Worm (Caenorhabditis elegans) whole organism, late embryonic: Measurements from ENCODE around the gene F26G1.9.
A peak's percentile ranks its signal among the peaks of the same experiment; 100 is the strongest.

Experiments used
- C08G9.2 ChIP-seq: sonication (generic microtip); optimal IDR thresholded peaks from 2 replicates; lab custom pipeline; 2016; ENCODE audit warnings: mild to moderate bottlenecking, missing genetic modification characterization, moderate library complexity, missing compliant biosample characterization
- F13H6.1 ChIP-seq: sonication (generic microtip); optimal IDR thresholded peaks from 2 replicates; lab custom pipeline; 2016; ENCODE audit warnings: missing genetic modification characterization, missing compliant biosample characterization
- K09A11.1 ChIP-seq: sonication (generic microtip); optimal IDR thresholded peaks from 2 replicates; lab custom pipeline; 2017; ENCODE audit warnings: antibody characterized with exemption, mild to moderate bottlenecking, missing genetic modification characterization, missing compliant biosample characterization; ENCODE audit not compliant: insufficient read depth
- Y22D7AL.16 ChIP-seq: sonication (generic microtip); optimal IDR thresholded peaks from 2 replicates; lab custom pipeline; 2016; ENCODE audit warnings: missing genetic modification characterization, missing compliant biosample characterization
- ahr-1 ChIP-seq: sonication (generic microtip); optimal IDR thresholded peaks from 2 replicates; lab custom pipeline; 2016; ENCODE audit warnings: missing genetic modification characterization, missing compliant biosample characterization
- ama-1 ChIP-seq: fragments of 150-350 bp; optimal IDR thresholded peaks from 2 replicates; lab custom pipeline; 2014
- ceh-14 ChIP-seq: sonication (generic microtip); optimal IDR thresholded peaks from 2 replicates; lab custom pipeline; 2016; ENCODE audit warnings: missing genotype, missing genetic modification characterization, missing compliant biosample characterization
- ceh-18 ChIP-seq: sonication (generic microtip); optimal IDR thresholded peaks from 2 replicates; lab custom pipeline; 2016; ENCODE audit warnings: missing genetic modification characterization, missing compliant biosample characterization
- ceh-2 ChIP-seq: sonication (generic microtip); optimal IDR thresholded peaks from 2 replicates; lab custom pipeline; 2016; ENCODE audit warnings: missing genotype, missing genetic modification characterization, missing compliant biosample characterization
- ceh-31 ChIP-seq: sonication (generic microtip); optimal IDR thresholded peaks from 2 replicates; lab custom pipeline; 2016; ENCODE audit warnings: missing genetic modification characterization, missing compliant biosample characterization
- ceh-34 ChIP-seq: sonication (generic microtip); optimal IDR thresholded peaks from 2 replicates; lab custom pipeline; 2016; ENCODE audit warnings: mild to moderate bottlenecking, missing genetic modification characterization, missing compliant biosample characterization
- ceh-6 ChIP-seq: fragments of 200-800 bp; sonication (Bioruptor generic); optimal IDR thresholded peaks from 2 replicates; lab custom pipeline; 2018; ENCODE audit warnings: mild to moderate bottlenecking, missing genetic modification characterization, missing compliant biosample characterization
- che-1 ChIP-seq: sonication (generic microtip); optimal IDR thresholded peaks from 2 replicates; lab custom pipeline; 2016; ENCODE audit warnings: mild to moderate bottlenecking, missing genetic modification characterization, missing compliant biosample characterization
- dve-1 ChIP-seq: sonication (generic microtip); optimal IDR thresholded peaks from 2 replicates; lab custom pipeline; 2017; ENCODE audit warnings: antibody characterized with exemption, mild to moderate bottlenecking, missing genetic modification characterization, missing compliant biosample characterization
- elt-2 ChIP-seq: sonication (generic microtip); optimal IDR thresholded peaks from 2 replicates; lab custom pipeline; 2016; ENCODE audit warnings: missing genetic modification reagents, missing genetic modification characterization, missing compliant biosample characterization
- elt-4 ChIP-seq: sonication (generic microtip); optimal IDR thresholded peaks from 2 replicates; lab custom pipeline; 2016; ENCODE audit warnings: missing genetic modification characterization, missing compliant biosample characterization
- eyg-1 ChIP-seq: sonication (generic microtip); optimal IDR thresholded peaks from 2 replicates; lab custom pipeline; 2016; ENCODE audit warnings: missing genotype, missing genetic modification characterization, missing compliant biosample characterization
- fax-1 ChIP-seq: sonication (generic microtip); optimal IDR thresholded peaks from 2 replicates; lab custom pipeline; 2016; ENCODE audit warnings: missing genotype, missing genetic modification characterization, missing compliant biosample characterization
- fkh-6 ChIP-seq: sonication (generic microtip); optimal IDR thresholded peaks from 2 replicates; lab custom pipeline; 2016; ENCODE audit warnings: missing genetic modification characterization, missing compliant biosample characterization
- hlh-13 ChIP-seq: fragments of 200-800 bp; sonication (Bioruptor generic); optimal IDR thresholded peaks from 2 replicates; lab custom pipeline; 2018; ENCODE audit warnings: mild to moderate bottlenecking, missing genetic modification characterization, missing compliant biosample characterization
- hlh-15 ChIP-seq: sonication (generic microtip); optimal IDR thresholded peaks from 2 replicates; lab custom pipeline; 2016; ENCODE audit warnings: missing genetic modification characterization, missing compliant biosample characterization
- hlh-30 ChIP-seq: sonication (generic microtip); optimal IDR thresholded peaks from 2 replicates; lab custom pipeline; 2017; ENCODE audit warnings: antibody characterized with exemption, missing genetic modification characterization, missing compliant biosample characterization; ENCODE audit not compliant: insufficient read depth
- hlh-6 ChIP-seq: sonication (generic microtip); optimal IDR thresholded peaks from 2 replicates; lab custom pipeline; 2016; ENCODE audit warnings: missing genotype, missing genetic modification characterization, missing compliant biosample characterization
- hlh-8 ChIP-seq: sonication (generic microtip); optimal IDR thresholded peaks from 2 replicates; lab custom pipeline; 2016; ENCODE audit warnings: missing genotype, missing genetic modification characterization, missing compliant biosample characterization
- lim-6 ChIP-seq: sonication (generic microtip); optimal IDR thresholded peaks from 2 replicates; lab custom pipeline; 2016; ENCODE audit warnings: missing genetic modification characterization, missing compliant biosample characterization
- lin-11 ChIP-seq: fragments of 200-800 bp; sonication (Bioruptor generic); optimal IDR thresholded peaks from 2 replicates; lab custom pipeline; 2018; ENCODE audit warnings: mild to moderate bottlenecking, missing genetic modification characterization, missing compliant biosample characterization
- mec-3 ChIP-seq: sonication (generic microtip); optimal IDR thresholded peaks from 2 replicates; lab custom pipeline; 2016; ENCODE audit warnings: borderline replicate concordance, missing genetic modification characterization, missing compliant biosample characterization
- nhr-232 ChIP-seq: sonication (generic microtip); optimal IDR thresholded peaks from 2 replicates; lab custom pipeline; 2016; ENCODE audit warnings: missing genetic modification characterization, missing compliant biosample characterization
- npax-4 ChIP-seq: sonication (generic microtip); optimal IDR thresholded peaks from 2 replicates; lab custom pipeline; 2016; ENCODE audit warnings: missing genetic modification characterization, missing compliant biosample characterization
- odd-2 ChIP-seq: sonication (generic microtip); optimal IDR thresholded peaks from 2 replicates; lab custom pipeline; 2017; ENCODE audit warnings: antibody characterized with exemption, mild to moderate bottlenecking, missing genetic modification characterization, missing compliant biosample characterization
- pag-3 ChIP-seq: sonication (generic microtip); optimal IDR thresholded peaks from 2 replicates; lab custom pipeline; 2016; ENCODE audit warnings: missing compliant biosample characterization, missing genetic modification characterization, borderline replicate concordance
- pax-1 ChIP-seq: fragments of 150-350 bp; optimal IDR thresholded peaks from 2 replicates; lab custom pipeline; 2014; ENCODE audit warnings: missing biosample characterization, missing genetic modification characterization
- pha-2 ChIP-seq: sonication (generic microtip); optimal IDR thresholded peaks from 2 replicates; lab custom pipeline; 2017; ENCODE audit warnings: mild to moderate bottlenecking, missing genetic modification characterization, missing compliant biosample characterization
- pqm-1 ChIP-seq: sonication (generic microtip); optimal IDR thresholded peaks from 2 replicates; lab custom pipeline; 2016; ENCODE audit warnings: missing genetic modification characterization, missing compliant biosample characterization
- pros-1 ChIP-seq: fragments of 150-350 bp; optimal IDR thresholded peaks from 2 replicates; lab custom pipeline; 2014; ENCODE audit warnings: missing biosample characterization, missing genetic modification reagents, missing genetic modification characterization
- sdc-2 ChIP-seq: sonication (generic microtip); optimal IDR thresholded peaks from 2 replicates; lab custom pipeline; 2016; ENCODE audit warnings: missing genotype, missing genetic modification characterization, missing compliant biosample characterization
- sox-2 ChIP-seq: fragments of 200-800 bp; sonication (Bioruptor generic); IDR thresholded peaks from 2 replicates; pipeline ENCODE4 v1.3.6; 2022; ENCODE audit warnings: missing genetic modification reagents, missing genetic modification characterization, missing compliant biosample characterization
- tbx-2 ChIP-seq: sonication (generic microtip); optimal IDR thresholded peaks from 2 replicates; lab custom pipeline; 2016; ENCODE audit warnings: missing genetic modification characterization, missing compliant biosample characterization
- tbx-7 ChIP-seq: sonication (generic microtip); optimal IDR thresholded peaks from 2 replicates; lab custom pipeline; 2016; ENCODE audit warnings: missing genotype, missing genetic modification characterization, missing compliant biosample characterization
- ttx-3 ChIP-seq: sonication (generic microtip); optimal IDR thresholded peaks from 2 replicates; lab custom pipeline; 2016; ENCODE audit warnings: missing genetic modification reagents, missing genetic modification characterization, missing compliant biosample characterization
- unc-3 ChIP-seq, 2 experiments: fragments of 200-800 bp in 1 of 2; sonication (Bioruptor generic) in 1 of 2; sonication (generic microtip) in 1 of 2; conservative IDR thresholded peaks in 1 of 2; optimal IDR thresholded peaks in 1 of 2; 2 replicates each; pipeline versions ENCODE4 v1.3.6 to Lab custom; 2016 to 2022; ENCODE audit warnings: missing compliant biosample characterization in 2 of 2, missing genetic modification characterization in 2 of 2, missing genetic modification reagents in 1 of 2
- unc-42 ChIP-seq: sonication (generic microtip); optimal IDR thresholded peaks from 2 replicates; lab custom pipeline; 2016; ENCODE audit warnings: missing genotype, missing genetic modification characterization, missing compliant biosample characterization
- unc-55 ChIP-seq: sonication (generic microtip); optimal IDR thresholded peaks from 2 replicates; lab custom pipeline; 2017; ENCODE audit warnings: missing biosample characterization, missing genetic modification reagents, missing genetic modification characterization
- unc-86 ChIP-seq: sonication (generic microtip); optimal IDR thresholded peaks from 2 replicates; lab custom pipeline; 2016; ENCODE audit warnings: missing genetic modification characterization, missing compliant biosample characterization
- zip-5 ChIP-seq: sonication (generic microtip); optimal IDR thresholded peaks from 2 replicates; lab custom pipeline; 2016; ENCODE audit warnings: missing genetic modification characterization, missing compliant biosample characterization
- ztf-16 ChIP-seq: sonication (generic microtip); optimal IDR thresholded peaks from 2 replicates; lab custom pipeline; 2017; ENCODE audit warnings: missing genetic modification characterization, missing compliant biosample characterization

Gene F26G1.9

ce11 chrII:4745281-4745680 is 28.5 kb downstream of the F26G1.9 start:
- TF ChIP-seq nhr-232 (tag; lab: Kevin White, UChicago): no peak
- TF ChIP-seq, all 69 proteins: peak for 0

ce11 chrII:4741527-4742187 is 32.1 kb downstream of the F26G1.9 start, which contains the start of gene acs-11:
Gene acs-11 (plus strand): TSS chrII:4742137.
- TF ChIP-seq unc-3 (GFP tag; conservative IDR thresholded peaks at IDR 0.05; lab: Robert Waterston, UW) (no peak), unc-3 (tag; optimal IDR thresholded peaks at IDR 0.05; lab: Kevin White, UChicago) (no peak), nhr-232 (tag; lab: Kevin White, UChicago) (no peak), pha-2 (no peak), pqm-1 (tag; lab: Kevin White, UChicago) (no peak), hlh-6 (no peak), tbx-2 (tag; lab: Kevin White, UChicago) (no peak), hlh-13 (GFP tag; lab: Kevin White, UChicago) (no peak), unc-86 (tag; lab: Kevin White, UChicago) (no peak), pros-1 (tag; lab: Kevin White, UChicago) (no peak), pag-3 (tag; lab: Kevin White, UChicago) (no peak), ama-1 (no peak), Y22D7AL.16 (no peak), hlh-30 (tag; lab: Kevin White, UChicago) (no peak)

- TF ChIP-seq sox-2 (no peak), hlh-15 (tag; lab: Kevin White, UChicago) (peak; percentile 13), ceh-2 (tag; lab: Kevin White, UChicago) (peak; percentile 89), K09A11.1 (no peak), ahr-1 (no peak), ceh-14 (tag; lab: Kevin White, UChicago) (peak; percentile 65), dve-1 (no peak), mec-3 (tag; lab: Kevin White, UChicago) (peak; percentile 77), che-1 (no peak), unc-3 (GFP tag; conservative IDR thresholded peaks at IDR 0.05; lab: Robert Waterston, UW) (no peak), unc-3 (tag; optimal IDR thresholded peaks at IDR 0.05; lab: Kevin White, UChicago) (peak; percentile 21), ceh-31 (tag; lab: Kevin White, UChicago) (peak; percentile 96), ceh-18 (tag; lab: Kevin White, UChicago) (peak; percentile 17), eyg-1 (tag; lab: Kevin White, UChicago) (peak; percentile 64), tbx-7 (tag; lab: Kevin White, UChicago) (peak; percentile 93), odd-2 (tag; lab: Kevin White, UChicago) (no peak), fkh-6 (tag; lab: Kevin White, UChicago) (peak; percentile 34), unc-86 (tag; lab: Kevin White, UChicago) (peak; percentile 5), lin-11 (tag; lab: Kevin White, UChicago) (no peak), lim-6 (tag; lab: Kevin White, UChicago) (peak; percentile 59), ztf-16 (tag; lab: Kevin White, UChicago) (no peak), pha-2 (no peak), fax-1 (tag; lab: Kevin White, UChicago) (no peak), zip-5 (tag; lab: Kevin White, UChicago) (peak; percentile 74), sdc-2 (tag; lab: Kevin White, UChicago) (peak; percentile 1), ceh-6 (GFP tag; lab: Kevin White, UChicago) (peak; percentile 34), hlh-13 (GFP tag; lab: Kevin White, UChicago) (no peak), unc-55 (GFP tag; lab: Kevin White, UChicago) (peak; percentile 30), ceh-34 (tag; lab: Kevin White, UChicago) (peak; percentile 24), unc-42 (tag; lab: Kevin White, UChicago) (peak; percentile 50), pqm-1 (tag; lab: Kevin White, UChicago) (peak; percentile 46), pax-1 (peak; percentile 8), hlh-8 (tag; lab: Kevin White, UChicago) (peak; percentile 88), F13H6.1 (tag; lab: Kevin White, UChicago) (peak; percentile 54), pros-1 (tag; lab: Kevin White, UChicago) (no peak), C08G9.2 (tag; lab: Kevin White, UChicago) (peak; percentile 98), hlh-30 (tag; lab: Kevin White, UChicago) (peak; percentile 83), pag-3 (tag; lab: Kevin White, UChicago) (no peak), elt-4 (tag; lab: Kevin White, UChicago) (no peak), npax-4 (no peak), ttx-3 (tag; lab: Kevin White, UChicago) (peak; percentile 9), elt-2 (peak; percentile 92)
Measured at ce11 chrII:4739984-4740462, 33.8 kb downstream of the F26G1.9 start, which contains the start of gene eas-1. Gene eas-1 (plus strand): TSS chrII:4740412.
